Worm (Caenorhabditis elegans): Measurements from ENCODE around the gene ethe-1.

The ethe-1 gene

ce11 chrIV:9496306-9496705 is 12.3 kb downstream of the ethe-1 start, which contains the start of gene sru-3:
TSS of gene sru-3 (plus strand) at chrIV:9496606.
- TF ChIP-seq nhr-129 (tag; optimal IDR thresholded peaks at IDR 0.05) = no peak
- TF ChIP-seq fos-1 (tag; optimal IDR thresholded peaks at IDR 0.05) = no peak
- no peak for TF ChIP-seq aly-2 (tag; optimal IDR thresholded peaks at IDR 0.05)
- no peak for TF ChIP-seq ZK546.5 (tag; optimal IDR thresholded peaks at IDR 0.05)
- TF ChIP-seq C34F6.9 (tag; optimal IDR thresholded peaks at IDR 0.05) = no peak
- TF ChIP-seq ztf-1 (GFP tag; conservative IDR thresholded peaks at IDR 0.05) = no peak
- TF ChIP-seq alr-1 (tag; optimal IDR thresholded peaks at IDR 0.05) = no peak
- TF ChIP-seq nhr-77 (tag; optimal IDR thresholded peaks at IDR 0.05) = no peak
- TF ChIP-seq nhr-10 (tag; optimal IDR thresholded peaks at IDR 0.05) = no peak
- no peak for TF ChIP-seq nhr-21 (tag; optimal IDR thresholded peaks at IDR 0.05)
- TF ChIP-seq mdl-1 (tag; optimal IDR thresholded peaks at IDR 0.05) = no peak
- no peak for TF ChIP-seq nhr-6 (tag; optimal IDR thresholded peaks at IDR 0.05)
- no peak for TF ChIP-seq ztf-11 (tag; optimal IDR thresholded peaks at IDR 0.05)
- no peak for TF ChIP-seq elt-3 (tag; optimal IDR thresholded peaks at IDR 0.05)
- no peak for TF ChIP-seq unc-39 (tag; optimal IDR thresholded peaks at IDR 0.05)
- TF ChIP-seq lin-13 (GFP tag; optimal IDR thresholded peaks at IDR 0.05) = no peak
- no peak for TF ChIP-seq nhr-237 (tag; optimal IDR thresholded peaks at IDR 0.05)
- no peak for TF ChIP-seq zag-1 (tag; optimal IDR thresholded peaks at IDR 0.05)
- TF ChIP-seq ztf-4 (tag; optimal IDR thresholded peaks at IDR 0.05) = no peak

- TF ChIP-seq nhr-25 (tag; optimal IDR thresholded peaks at IDR 0.05) = no peak
- no peak for TF ChIP-seq nhr-21 (tag; optimal IDR thresholded peaks at IDR 0.05)
- no peak for TF ChIP-seq unc-39 (tag; optimal IDR thresholded peaks at IDR 0.05)
- no peak for TF ChIP-seq lin-13 (GFP tag; optimal IDR thresholded peaks at IDR 0.05)
- no peak for TF ChIP-seq ama-1 (optimal IDR thresholded peaks at IDR 0.05)
- TF ChIP-seq lin-11 (tag; optimal IDR thresholded peaks at IDR 0.05) = no peak
- TF ChIP-seq ztf-1 (GFP tag; conservative IDR thresholded peaks at IDR 0.05) = no peak
- TF ChIP-seq dmd-4 (tag; optimal IDR thresholded peaks at IDR 0.05) = no peak
- no peak for TF ChIP-seq sma-9 (GFP tag; optimal IDR thresholded peaks at IDR 0.05)
- TF ChIP-seq sma-9 (tag; optimal IDR thresholded peaks at IDR 0.05) = no peak
- TF ChIP-seq mbf-1 (tag; optimal IDR thresholded peaks at IDR 0.05) = no peak
- no peak for TF ChIP-seq R02D3.7 (tag; optimal IDR thresholded peaks at IDR 0.05)
- TF ChIP-seq zag-1 (tag; optimal IDR thresholded peaks at IDR 0.05) = no peak
- TF ChIP-seq ztf-4 (tag; optimal IDR thresholded peaks at IDR 0.05) = no peak
- TF ChIP-seq aly-2 (tag; optimal IDR thresholded peaks at IDR 0.05) = no peak
- no peak for TF ChIP-seq F13H6.1 (tag; optimal IDR thresholded peaks at IDR 0.05)
- TF ChIP-seq nhr-237 (tag; optimal IDR thresholded peaks at IDR 0.05) = no peak
These were observed 18.2 kb downstream of the ethe-1 start, which contains the start of gene sru-6 for ce11 chrIV:9490320-9490719. TSS of gene sru-6 (plus strand) at chrIV:9490620.

DNA sequence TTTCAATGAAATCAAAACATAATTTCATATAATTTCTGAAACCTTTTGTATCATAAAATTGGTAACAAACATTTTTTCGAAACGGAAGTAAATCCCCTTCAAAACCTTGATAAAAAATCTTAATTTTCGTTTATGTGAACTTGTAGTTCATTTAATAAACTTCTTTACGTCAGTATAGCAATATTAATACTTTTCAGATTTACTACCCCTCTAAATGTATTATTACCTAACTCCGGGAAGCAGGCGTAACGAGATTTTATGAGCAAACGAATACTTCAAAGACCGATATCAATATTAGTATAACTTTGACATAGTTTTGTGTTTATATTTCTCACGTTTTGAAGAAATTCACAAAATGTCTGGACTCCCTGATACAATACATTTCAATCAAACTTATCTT is 20.2 kb downstream of the ethe-1 start, which contains the start of gene sru-1:
TSS of gene sru-1 (plus strand) at position 301 of the 400 bp plus-strand sequence.
- TF ChIP-seq dmd-4 (tag; optimal IDR thresholded peaks at IDR 0.05) = no peak
- TF ChIP-seq ztf-4 (tag; optimal IDR thresholded peaks at IDR 0.05) = no peak
- no peak for TF ChIP-seq R02D3.7 (tag; optimal IDR thresholded peaks at IDR 0.05)
- no peak for TF ChIP-seq zag-1 (tag; optimal IDR thresholded peaks at IDR 0.05)
- TF ChIP-seq lin-11 (tag; optimal IDR thresholded peaks at IDR 0.05) = no peak
- no peak for TF ChIP-seq nhr-77 (tag; optimal IDR thresholded peaks at IDR 0.05)
- no peak for TF ChIP-seq unc-55 (GFP tag; optimal IDR thresholded peaks at IDR 0.05)
- TF ChIP-seq aly-2 (tag; optimal IDR thresholded peaks at IDR 0.05) = no peak
- no peak for TF ChIP-seq nhr-129 (tag; optimal IDR thresholded peaks at IDR 0.05)
- TF ChIP-seq nhr-11 (tag; optimal IDR thresholded peaks at IDR 0.05) = no peak
- TF ChIP-seq blmp-1 (tag; optimal IDR thresholded peaks at IDR 0.05; ENCODE audit: insufficient read depth) = no peak
- no peak for TF ChIP-seq nhr-21 (tag; optimal IDR thresholded peaks at IDR 0.05)
- TF ChIP-seq elt-3 (tag; optimal IDR thresholded peaks at IDR 0.05) = no peak
- TF ChIP-seq nhr-12 (tag; optimal IDR thresholded peaks at IDR 0.05) = no peak

DNA sequence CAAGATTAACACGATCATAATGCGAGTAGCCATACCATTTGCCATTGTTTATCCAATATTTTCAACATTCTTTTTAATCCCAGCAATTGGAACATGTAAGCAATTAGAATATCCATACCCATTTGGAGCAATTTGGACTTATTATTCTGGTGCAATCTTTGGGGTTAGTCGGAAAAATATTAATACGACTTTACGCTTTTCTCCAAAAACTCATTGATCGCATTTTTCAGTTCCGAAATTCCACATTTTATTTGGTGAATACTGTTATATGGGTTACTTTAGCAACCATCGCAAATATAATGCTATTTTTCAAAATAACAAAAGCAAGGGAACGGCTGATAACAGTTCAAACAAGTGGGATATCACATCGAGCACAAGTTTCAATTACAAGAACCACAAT is 21.8 kb downstream of the ethe-1 start:
- no peak for TF ChIP-seq sma-3 (GFP tag; optimal IDR thresholded peaks at IDR 0.05)
- no peak for TF ChIP-seq crh-2 (tag; optimal IDR thresholded peaks at IDR 0.05)

DNA sequence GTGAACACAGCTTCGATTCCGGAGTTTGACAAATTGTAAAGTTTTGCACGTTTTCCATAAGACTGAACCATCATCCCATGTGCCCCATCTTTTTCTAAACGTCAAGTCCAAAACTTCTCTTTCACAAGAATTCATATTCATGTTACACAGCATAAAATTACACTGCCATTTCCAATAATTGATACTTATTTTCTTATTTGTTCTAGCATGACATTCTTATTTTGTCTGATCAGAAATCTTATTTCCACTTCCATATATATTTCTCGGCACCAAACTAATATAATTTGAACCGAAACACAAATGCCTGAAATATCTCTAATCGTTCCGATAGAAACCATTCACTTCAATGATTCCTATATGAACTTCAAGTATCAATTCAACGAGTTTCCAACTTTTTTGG is 22.6 kb downstream of the ethe-1 start, which contains the start of gene sru-2:
TSS of gene sru-2 (plus strand) at position 301 of the 400 bp plus-strand sequence.
- no peak for TF ChIP-seq egl-27 (tag; optimal IDR thresholded peaks at IDR 0.05)
- TF ChIP-seq R02D3.7 (tag; optimal IDR thresholded peaks at IDR 0.05) = no peak
- TF ChIP-seq unc-62 (GFP tag; optimal IDR thresholded peaks at IDR 0.05) = no peak
- TF ChIP-seq mdl-1 (tag; optimal IDR thresholded peaks at IDR 0.05) = no peak
- no peak for TF ChIP-seq alr-1 (tag; optimal IDR thresholded peaks at IDR 0.05)
- no peak for TF ChIP-seq elt-1 (tag; optimal IDR thresholded peaks at IDR 0.05)
- TF ChIP-seq snpc-4 (tag; optimal IDR thresholded peaks at IDR 0.05) = no peak
- no peak for TF ChIP-seq peb-1 (tag; optimal IDR thresholded peaks at IDR 0.05)
- no peak for TF ChIP-seq nhr-21 (tag; optimal IDR thresholded peaks at IDR 0.05)
- no peak for TF ChIP-seq unc-55 (GFP tag; optimal IDR thresholded peaks at IDR 0.05)
- no peak for TF ChIP-seq sma-3 (GFP tag; optimal IDR thresholded peaks at IDR 0.05)
- no peak for TF ChIP-seq ztf-4 (tag; optimal IDR thresholded peaks at IDR 0.05)
- no peak for TF ChIP-seq nhr-23 (tag; optimal IDR thresholded peaks at IDR 0.05)
- no peak for TF ChIP-seq lin-13 (GFP tag; optimal IDR thresholded peaks at IDR 0.05)
- no peak for TF ChIP-seq lin-39 (tag; optimal IDR thresholded peaks at IDR 0.05)
- no peak for TF ChIP-seq skn-1 (tag; optimal IDR thresholded peaks at IDR 0.05)

Measured in whole organism, L2 larva.